Fruit fly (Drosophila melanogaster) whole organism, embryonic: ENCODE measurements around the gene CG17786.

Experiments used
- CG11093 ChIP-seq: fragments of 200-800 bp; sonication (Bioruptor generic); IDR thresholded peaks from 3 replicates; pipeline ENCODE4 v1.3.6; 2022; ENCODE audit warnings: missing biosample characterization, missing genetic modification characterization
- CG12219 ChIP-seq: fragments of 200-800 bp; sonication (Bioruptor generic); optimal IDR thresholded peaks from 3 replicates; lab custom pipeline; 2018; ENCODE audit warnings: missing biosample characterization, mild to moderate bottlenecking, missing genetic modification characterization
- CG13624 ChIP-seq: fragments of 200-800 bp; sonication (Bioruptor generic); optimal IDR thresholded peaks from 2 replicates; lab custom pipeline; 2016; ENCODE audit warnings: missing biosample characterization, missing genetic modification characterization
- CG13894 ChIP-seq: fragments of 200-800 bp; sonication (Bioruptor generic); optimal IDR thresholded peaks from 3 replicates; lab custom pipeline; 2018; ENCODE audit warnings: missing biosample characterization, mild to moderate bottlenecking, missing genetic modification characterization, moderate library complexity
- CG15514 ChIP-seq: fragments of 200-800 bp; sonication (Bioruptor generic); optimal IDR thresholded peaks from 3 replicates; lab custom pipeline; 2017; ENCODE audit warnings: missing biosample characterization, missing genetic modification characterization, mild to moderate bottlenecking, moderate library complexity, missing genetic modification reagents
- CG16813 ChIP-seq: fragments of 200-800 bp; sonication (Bioruptor generic); IDR thresholded peaks from 3 replicates; pipeline ENCODE4 v1.3.6; 2022; ENCODE audit warnings: missing biosample characterization, missing genetic modification characterization; ENCODE audit not compliant: partially characterized antibody
- CG16863 ChIP-seq: fragments of 200-800 bp; sonication (Bioruptor generic); optimal IDR thresholded peaks from 3 replicates; lab custom pipeline; 2016; ENCODE audit warnings: missing biosample characterization, missing genetic modification characterization
- CG17361 ChIP-seq: fragments of 200-800 bp; sonication (Bioruptor generic); IDR thresholded peaks from 3 replicates; pipeline ENCODE4 v1.3.6; 2022; ENCODE audit warnings: missing biosample characterization, missing genetic modification characterization
- CG17612 ChIP-seq: fragments of 200-800 bp; sonication (Bioruptor generic); IDR thresholded peaks from 2 replicates; pipeline ENCODE4 v1.3.6; 2022; ENCODE audit warnings: missing biosample characterization, missing genetic modification characterization
- CG30431 ChIP-seq: fragments of 200-800 bp; sonication (Bioruptor generic); optimal IDR thresholded peaks from 2 replicates; lab custom pipeline; 2017; ENCODE audit warnings: missing biosample characterization, missing genetic modification characterization
- CG31441 ChIP-seq: fragments of 200-800 bp; sonication (Bioruptor generic); IDR thresholded peaks from 2 replicates; pipeline ENCODE4 v1.3.6; 2022; ENCODE audit warnings: missing biosample characterization, missing genetic modification characterization
- CG4707 ChIP-seq: fragments of 200-800 bp; sonication (Bioruptor generic); optimal IDR thresholded peaks from 2 replicates; lab custom pipeline; 2018; ENCODE audit warnings: missing biosample characterization, mild to moderate bottlenecking, missing genetic modification characterization, moderate library complexity
- CG6683 ChIP-seq: fragments of 200-800 bp; sonication (Bioruptor generic); optimal IDR thresholded peaks from 2 replicates; lab custom pipeline; 2017; ENCODE audit warnings: missing biosample characterization, mild to moderate bottlenecking, missing genetic modification characterization, missing genetic modification reagents
- CG7271 ChIP-seq: fragments of 200-800 bp; sonication (Bioruptor generic); optimal IDR thresholded peaks from 2 replicates; lab custom pipeline; 2018; ENCODE audit warnings: missing biosample characterization, mild to moderate bottlenecking, missing genetic modification characterization, moderate library complexity
- CG7839 ChIP-seq: fragments of 200-800 bp; sonication (Bioruptor generic); optimal IDR thresholded peaks from 3 replicates; lab custom pipeline; 2018; ENCODE audit warnings: missing biosample characterization, mild to moderate bottlenecking, missing genetic modification characterization, moderate library complexity
- CG8290 ChIP-seq, 3 experiments: fragments of 200-800 bp; sonication (Bioruptor generic); optimal IDR thresholded peaks; 2 replicates each; lab custom pipeline; 2016 to 2019; ENCODE audit warnings: missing biosample characterization in 3 of 3, missing genetic modification characterization in 3 of 3, mild to moderate bottlenecking in 2 of 3, moderate library complexity in 1 of 3
- CG8388 ChIP-seq: fragments of 200-800 bp; sonication (Bioruptor generic); optimal IDR thresholded peaks from 2 replicates; lab custom pipeline; 2019; ENCODE audit warnings: missing biosample characterization, mild to moderate bottlenecking, missing genetic modification characterization, moderate library complexity
- Dll ChIP-seq: fragments of 200-800 bp; sonication (Bioruptor generic); IDR thresholded peaks from 4 replicates; pipeline ENCODE4 v1.3.6; 2022; ENCODE audit warnings: missing biosample characterization, missing genetic modification characterization; ENCODE audit not compliant: partially characterized antibody
- Ets65A ChIP-seq: fragments of 200-800 bp; sonication (Bioruptor generic); peaks from one replicate; lab custom pipeline; 2016; ENCODE audit warnings: missing biosample characterization, missing genetic modification characterization
- Mad ChIP-seq: fragments of 200-800 bp; sonication (Bioruptor generic); optimal IDR thresholded peaks from 2 replicates; lab custom pipeline; 2016; ENCODE audit warnings: missing biosample characterization, missing genetic modification characterization
- NK7.1 ChIP-seq: fragments of 200-800 bp; sonication (Bioruptor generic); optimal IDR thresholded peaks from 3 replicates; lab custom pipeline; 2016; ENCODE audit warnings: missing biosample characterization, missing genetic modification characterization
- Oaz ChIP-seq: fragments of 200-800 bp; sonication (Bioruptor generic); IDR thresholded peaks from 2 replicates; pipeline ENCODE4 v1.3.6; 2022; ENCODE audit warnings: missing biosample characterization, missing genetic modification characterization
- PHDP ChIP-seq: fragments of 200-800 bp; sonication (Bioruptor generic); optimal IDR thresholded peaks from 3 replicates; lab custom pipeline; 2018; ENCODE audit warnings: missing biosample characterization, mild to moderate bottlenecking, missing genetic modification characterization, moderate library complexity
- Scr ChIP-seq: fragments of 200-800 bp; sonication (Bioruptor generic); IDR thresholded peaks from 2 replicates; pipeline ENCODE4 v1.3.6; 2022; ENCODE audit warnings: missing biosample characterization, missing genetic modification characterization; ENCODE audit not compliant: partially characterized antibody
- Side ChIP-seq: fragments of 200-800 bp; sonication (Bioruptor generic); optimal IDR thresholded peaks from 2 replicates; lab custom pipeline; 2016; ENCODE audit warnings: missing biosample characterization, missing genetic modification characterization
- amos ChIP-seq: fragments of 200-800 bp; sonication (Bioruptor generic); IDR thresholded peaks from 2 replicates; pipeline ENCODE4 v1.3.6; 2022; ENCODE audit warnings: missing biosample characterization, missing genetic modification characterization; ENCODE audit not compliant: partially characterized antibody
- bcd ChIP-seq: fragments of 200-800 bp; sonication (Bioruptor generic); optimal IDR thresholded peaks from 2 replicates; lab custom pipeline; 2017; ENCODE audit warnings: missing biosample characterization, mild to moderate bottlenecking, missing genetic modification characterization
- cad ChIP-seq: fragments of >200 bp; optimal IDR thresholded peaks from 2 replicates; lab custom pipeline; 2017; ENCODE audit warnings: missing biosample characterization, missing genetic modification characterization
- cato ChIP-seq: fragments of 200-800 bp; sonication (Bioruptor generic); optimal IDR thresholded peaks from 2 replicates; lab custom pipeline; 2016; ENCODE audit warnings: missing biosample characterization, missing genetic modification characterization, borderline replicate concordance
- cg ChIP-seq: fragments of 200-800 bp; sonication (Bioruptor generic); optimal IDR thresholded peaks from 3 replicates; lab custom pipeline; 2019; ENCODE audit warnings: missing biosample characterization, mild to moderate bottlenecking, missing genetic modification characterization, moderate library complexity
- danr ChIP-seq: fragments of 200-800 bp; sonication (Bioruptor generic); IDR thresholded peaks from 2 replicates; pipeline ENCODE4 v1.3.6; 2022; ENCODE audit warnings: missing biosample characterization, missing genetic modification characterization
- eve ChIP-seq, 2 experiments: fragments of >200 bp; optimal IDR thresholded peaks; 2 replicates each; lab custom pipeline; 2017; ENCODE audit warnings: missing biosample characterization in 2 of 2, missing genetic modification characterization in 2 of 2
- fd3F ChIP-seq: fragments of 200-800 bp; sonication (Bioruptor generic); optimal IDR thresholded peaks from 2 replicates; lab custom pipeline; 2018; ENCODE audit warnings: missing biosample characterization, mild to moderate bottlenecking, missing genetic modification characterization, moderate library complexity
- gce ChIP-seq: fragments of 200-800 bp; sonication (Bioruptor generic); IDR thresholded peaks from 3 replicates; pipeline ENCODE4 v1.3.6; 2022; ENCODE audit warnings: missing biosample characterization, missing genetic modification characterization
- gt ChIP-seq: fragments of 200-800 bp; sonication (Bioruptor generic); IDR thresholded peaks from 2 replicates; pipeline ENCODE4 v1.3.6; 2022; ENCODE audit warnings: missing biosample characterization, missing genetic modification characterization
- hb ChIP-seq: fragments of 200-800 bp; sonication (Bioruptor generic); IDR thresholded peaks from 3 replicates; pipeline ENCODE4 v1.3.6; 2022; ENCODE audit warnings: missing biosample characterization, missing genetic modification characterization; ENCODE audit not compliant: partially characterized antibody
- lbe ChIP-seq: fragments of 200-800 bp; sonication (Bioruptor generic); optimal IDR thresholded peaks from 2 replicates; lab custom pipeline; 2016; ENCODE audit warnings: missing biosample characterization, mild to moderate bottlenecking, missing genetic modification characterization
- lov ChIP-seq, 2 experiments: fragments of 200-800 bp in 1 of 2; fragments of >200 bp in 1 of 2; sonication (Bioruptor generic) in 1 of 2; IDR thresholded peaks in 1 of 2; optimal IDR thresholded peaks in 1 of 2; 2 replicates in 1 of 2; 3 replicates in 1 of 2; pipeline versions ENCODE4 v1.3.6 to Lab custom; 2017 to 2022; ENCODE audit warnings: missing biosample characterization in 1 of 2, missing genetic modification characterization in 1 of 2
- mam ChIP-seq: fragments of 200-800 bp; sonication (Bioruptor generic); optimal IDR thresholded peaks from 3 replicates; lab custom pipeline; 2016; ENCODE audit warnings: missing biosample characterization, missing genetic modification characterization
- nmo ChIP-seq: fragments of 200-800 bp; sonication (Bioruptor generic); optimal IDR thresholded peaks from 2 replicates; lab custom pipeline; 2018; ENCODE audit warnings: missing biosample characterization, mild to moderate bottlenecking, missing genetic modification characterization, moderate library complexity
- pros ChIP-seq: fragments of 200-800 bp; sonication (Bioruptor generic); optimal IDR thresholded peaks from 3 replicates; lab custom pipeline; 2019; ENCODE audit warnings: missing biosample characterization, mild to moderate bottlenecking, missing genetic modification characterization, moderate library complexity
- repo ChIP-seq: fragments of 200-800 bp; sonication (Bioruptor generic); optimal IDR thresholded peaks from 2 replicates; lab custom pipeline; 2016; ENCODE audit warnings: missing biosample characterization, missing genetic modification characterization
- rib ChIP-seq: fragments of 200-800 bp; sonication (Bioruptor generic); IDR thresholded peaks from 2 replicates; pipeline ENCODE4 v1.3.6; 2022; ENCODE audit warnings: missing biosample characterization, missing genetic modification characterization
- slbo ChIP-seq: fragments of 200-800 bp; sonication (Bioruptor generic); IDR thresholded peaks from 2 replicates; pipeline ENCODE4 v1.3.6; 2022; ENCODE audit warnings: missing biosample characterization, missing genetic modification characterization
- stc ChIP-seq: fragments of 200-800 bp; sonication (Bioruptor generic); IDR thresholded peaks from 2 replicates; pipeline ENCODE4 v1.3.6; 2022; ENCODE audit warnings: missing biosample characterization, missing genetic modification characterization
- stwl ChIP-seq: fragments of 200-800 bp; sonication (Bioruptor generic); optimal IDR thresholded peaks from 3 replicates; lab custom pipeline; 2018; ENCODE audit warnings: missing biosample characterization, mild to moderate bottlenecking, missing genetic modification characterization, moderate library complexity
- usp ChIP-seq: fragments of >200 bp; optimal IDR thresholded peaks from 2 replicates; lab custom pipeline; 2017; ENCODE audit warnings: missing biosample characterization, missing genetic modification characterization

The CG17786 gene

DNA sequence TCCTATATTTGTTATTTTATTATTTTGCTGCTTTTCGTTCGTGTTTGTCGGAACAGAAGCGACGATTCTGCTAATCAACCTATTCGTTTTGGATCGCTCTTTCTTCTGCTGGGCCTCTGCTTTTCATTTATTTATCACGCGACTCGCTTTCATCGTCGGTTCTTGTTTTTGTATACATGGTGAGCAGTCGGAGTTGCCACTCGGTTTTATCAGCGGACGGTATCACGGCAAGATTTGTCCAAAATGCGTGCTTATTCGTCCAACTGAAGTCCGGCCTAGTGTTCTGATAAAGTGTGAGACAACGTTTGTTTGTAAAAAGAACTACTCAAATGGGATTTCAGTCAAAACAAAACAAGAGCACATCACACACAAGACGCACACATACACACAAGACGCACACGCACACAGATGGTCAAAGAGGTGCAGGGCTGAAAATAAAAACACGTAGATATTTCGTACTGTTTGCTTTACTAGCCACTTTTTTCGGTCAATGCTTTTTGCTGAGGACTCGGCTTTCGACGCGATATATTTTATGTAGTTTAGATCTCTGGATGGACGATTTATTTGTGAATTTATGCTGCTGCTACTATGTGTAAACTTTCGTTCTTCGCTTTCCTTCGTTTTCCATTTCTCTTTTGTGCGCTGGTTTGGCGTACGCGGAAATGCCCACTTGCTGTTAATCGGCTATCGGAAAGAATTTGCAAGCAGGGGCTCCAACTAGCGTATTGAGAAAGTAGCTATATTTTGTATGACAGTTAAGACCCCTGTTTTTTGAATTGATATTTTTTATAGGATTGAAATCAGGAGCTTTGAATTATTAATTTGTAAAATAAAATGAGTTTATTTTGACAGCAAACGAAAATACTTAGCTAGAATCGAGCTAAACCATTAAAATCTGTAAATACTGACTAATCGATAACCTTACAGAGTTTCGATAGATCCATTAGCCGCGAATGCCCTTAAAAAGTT lies 3.1 kb upstream of the CG17786 start, which contains the start of gene twin (continued):
- TF ChIP-seq lov (optimal IDR thresholded peaks at IDR 0.05; lab: Kevin White, UChicago), result no peak
- TF ChIP-seq lov (GFP tag; IDR thresholded peaks at IDR 0.05; lab: Robert Waterston, UW), result no peak
- TF ChIP-seq CG16813 (GFP tag; lab: Robert Waterston, UW), result peak; percentile 73
- TF ChIP-seq cad, result no peak
- no peak for TF ChIP-seq CG11093 (GFP tag; lab: Robert Waterston, UW)
- no peak for TF ChIP-seq CG6683
- peak; percentile 65 for TF ChIP-seq amos (GFP tag; lab: Robert Waterston, UW)
- peak; percentile 82 for TF ChIP-seq Dll
- no peak for TF ChIP-seq pros (GFP tag; lab: Kevin White, UChicago)
- 0 out of 2 replicates have a peak, but pooled peaks have one; percentile 40 for TF ChIP-seq Oaz
- peak; percentile 25 for TF ChIP-seq NK7.1 (GFP tag; lab: Kevin White, UChicago)
- peak; percentile 48 for TF ChIP-seq CG8290 (GFP tag; optimal IDR thresholded peaks at IDR 0.05; lab: Kevin White, UChicago)
- TF ChIP-seq CG8290 (tag; optimal IDR thresholded peaks at IDR 0.05; lab: Kevin White, UChicago), result no peak
- no peak for TF ChIP-seq CG8388 (GFP tag; lab: Kevin White, UChicago)
- TF ChIP-seq usp, result no peak
- no peak for TF ChIP-seq CG31441 (GFP tag; lab: Robert Waterston, UW)
- peak; percentile 48 for TF ChIP-seq bcd (GFP tag; lab: Kevin White, UChicago)
- peak; percentile 63 for TF ChIP-seq CG7839 (tag; lab: Kevin White, UChicago)
- no peak for TF ChIP-seq CG30431 (GFP tag; lab: Kevin White, UChicago)
- TF ChIP-seq gt (GFP tag; lab: Robert Waterston, UW), result no peak
- TF ChIP-seq CG15514, result peak; percentile 67
- peak; percentile 6 for TF ChIP-seq lbe (GFP tag; lab: Kevin White, UChicago)
- peak; percentile 55 for TF ChIP-seq stwl (tag; lab: Kevin White, UChicago)
- peak; percentile 43 for TF ChIP-seq fd3F
- peak; percentile 49 for TF ChIP-seq PHDP (tag; lab: Kevin White, UChicago)
- peak; percentile 82 for TF ChIP-seq mam
- TF ChIP-seq CG17612 (GFP tag; lab: Robert Waterston, UW), result no peak
- TF ChIP-seq hb, result no peak
- TF ChIP-seq Side (GFP tag; lab: Kevin White, UChicago), result peak; percentile 51
- TF ChIP-seq CG16863 (GFP tag; lab: Kevin White, UChicago), result peak; percentile 44
- no peak for TF ChIP-seq gce (GFP tag; lab: Robert Waterston, UW)
- TF ChIP-seq stc (GFP tag; lab: Robert Waterston, UW), result no peak; the same call in 1 of the 2 replicates
- peak; percentile 70 for TF ChIP-seq CG17361 (GFP tag; lab: Robert Waterston, UW)
- peak; percentile 94 for TF ChIP-seq Ets65A
- TF ChIP-seq CG13624 (GFP tag; lab: Kevin White, UChicago), result peak; percentile 58
- peak; percentile 75 for TF ChIP-seq nmo
- TF ChIP-seq Mad (GFP tag; lab: Kevin White, UChicago), result peak; percentile 64
- TF ChIP-seq cg, result peak; percentile 91
- TF ChIP-seq rib (GFP tag; lab: Robert Waterston, UW), result peak; percentile 56
- no peak for TF ChIP-seq CG4707 (GFP tag; lab: Kevin White, UChicago)
- no peak for TF ChIP-seq CG12219 (GFP tag; lab: Kevin White, UChicago)
- TF ChIP-seq cato (GFP tag; lab: Kevin White, UChicago), result no peak
- peak; percentile 79 for TF ChIP-seq Scr (GFP tag; lab: Robert Waterston, UW)
- 0 out of 2 replicates have a peak, but pooled peaks have one; percentile 35 for TF ChIP-seq danr (GFP tag; lab: Robert Waterston, UW)
- peak; percentile 69 for TF ChIP-seq CG13894 (tag; lab: Kevin White, UChicago)
- no peak for TF ChIP-seq CG7271 (tag; lab: Kevin White, UChicago)
- no peak for TF ChIP-seq repo
- TF ChIP-seq slbo (GFP tag; lab: Robert Waterston, UW), result peak; percentile 80
- TF ChIP-seq eve (GFP tag; optimal IDR thresholded peaks at IDR 0.05; lab: Kevin White, UChicago), result no peak
